Fruit fly (Drosophila melanogaster) whole organism, adult: ENCODE results near the gene ATPsynB.

Experiments
- CG14711 ChIP-seq: fragments of 200-800 bp; sonication (Bioruptor generic); optimal IDR thresholded peaks from 2 replicates; lab custom pipeline; 2018; ENCODE audit warnings: missing biosample characterization, mild to moderate bottlenecking, missing genetic modification characterization, moderate library complexity
- CG5204 ChIP-seq: fragments of 200-800 bp; sonication (Bioruptor generic); optimal IDR thresholded peaks from 2 replicates; lab custom pipeline; 2016; ENCODE audit warnings: missing biosample characterization, missing genetic modification characterization
- CG7101 ChIP-seq: fragments of 200-800 bp; sonication (Bioruptor generic); optimal IDR thresholded peaks from 2 replicates; lab custom pipeline; 2018; ENCODE audit warnings: missing biosample characterization, mild to moderate bottlenecking, missing genetic modification characterization, moderate library complexity
- Clk ChIP-seq: fragments of 200-800 bp; sonication (Bioruptor generic); optimal IDR thresholded peaks from 2 replicates; lab custom pipeline; 2017; ENCODE audit warnings: missing biosample characterization, missing genetic modification characterization
- cic ChIP-seq: fragments of 200-800 bp; sonication (Bioruptor generic); optimal IDR thresholded peaks from 2 replicates; lab custom pipeline; 2017; ENCODE audit warnings: missing biosample characterization, mild to moderate bottlenecking, missing genetic modification characterization, moderate library complexity
- cnc ChIP-seq, 2 experiments: fragments of >200 bp; optimal IDR thresholded peaks; 2 replicates each; lab custom pipeline; 2017
- ovo ChIP-seq: fragments of 200-800 bp; sonication (Bioruptor generic); optimal IDR thresholded peaks from 2 replicates; lab custom pipeline; 2016; ENCODE audit warnings: missing biosample characterization, missing genetic modification characterization
- pad ChIP-seq: fragments of 200-800 bp; sonication (Bioruptor generic); optimal IDR thresholded peaks from 3 replicates; lab custom pipeline; 2017; ENCODE audit warnings: missing biosample characterization, missing genetic modification characterization, mild to moderate bottlenecking, moderate library complexity, missing genetic modification reagents
- tj ChIP-seq: fragments of 200-800 bp; sonication (Bioruptor generic); optimal IDR thresholded peaks from 3 replicates; lab custom pipeline; 2017; ENCODE audit warnings: missing biosample characterization, mild to moderate bottlenecking, missing genetic modification characterization, moderate library complexity

DNA sequence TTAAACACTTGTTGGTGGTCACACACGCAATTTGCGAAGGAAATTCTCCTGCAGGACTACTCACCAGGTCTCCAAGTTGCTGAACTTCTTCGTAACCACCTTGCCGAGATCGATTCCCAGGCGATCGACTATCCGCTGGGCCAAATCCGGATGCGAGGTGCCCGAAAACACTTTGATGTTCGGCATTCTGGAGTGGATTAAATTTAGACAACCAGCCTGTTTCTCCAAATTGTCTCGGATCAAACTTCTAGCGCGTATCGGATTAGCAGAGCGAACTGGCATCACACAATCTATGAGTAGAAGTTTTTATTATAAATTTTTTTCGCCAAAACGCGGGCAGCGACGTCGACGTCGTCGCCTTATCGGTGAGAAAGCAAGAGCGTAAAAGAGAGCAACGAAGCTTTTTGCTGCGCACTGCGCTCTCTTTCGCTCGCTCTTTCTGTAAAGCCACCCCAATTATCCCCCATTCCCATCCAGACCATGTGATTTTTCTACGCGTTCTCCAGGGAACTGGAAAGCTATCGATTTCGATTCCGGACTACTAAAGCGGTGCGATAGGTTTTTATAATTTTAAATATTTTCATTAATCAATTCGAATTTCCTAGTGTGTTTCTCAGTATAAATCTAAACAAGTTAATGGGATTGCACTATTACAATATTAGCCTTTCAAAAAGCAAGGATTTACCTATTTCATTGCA lies 35.5 kb upstream of the ATPsynB start:
- TF ChIP-seq ovo (GFP tag; lab: Kevin White, UChicago) = no peak
- TF ChIP-seq pad (GFP tag; lab: Kevin White, UChicago) = no peak
- peak; percentile 17 for TF ChIP-seq CG7101
- no peak for TF ChIP-seq Clk (GFP tag; lab: Kevin White, UChicago)
- no peak for TF ChIP-seq CG14711
- no peak for TF ChIP-seq cnc (optimal IDR thresholded peaks at IDR 0.05; lab: Kevin White, UChicago)
- TF ChIP-seq tj = no peak
- no peak for TF ChIP-seq CG5204 (GFP tag; lab: Kevin White, UChicago)
- TF ChIP-seq cic (GFP tag; lab: Kevin White, UChicago) = peak; percentile 15
